Worm (Caenorhabditis elegans): ENCODE measurements around the gene lec-10.

lec-10 gene

DNA sequence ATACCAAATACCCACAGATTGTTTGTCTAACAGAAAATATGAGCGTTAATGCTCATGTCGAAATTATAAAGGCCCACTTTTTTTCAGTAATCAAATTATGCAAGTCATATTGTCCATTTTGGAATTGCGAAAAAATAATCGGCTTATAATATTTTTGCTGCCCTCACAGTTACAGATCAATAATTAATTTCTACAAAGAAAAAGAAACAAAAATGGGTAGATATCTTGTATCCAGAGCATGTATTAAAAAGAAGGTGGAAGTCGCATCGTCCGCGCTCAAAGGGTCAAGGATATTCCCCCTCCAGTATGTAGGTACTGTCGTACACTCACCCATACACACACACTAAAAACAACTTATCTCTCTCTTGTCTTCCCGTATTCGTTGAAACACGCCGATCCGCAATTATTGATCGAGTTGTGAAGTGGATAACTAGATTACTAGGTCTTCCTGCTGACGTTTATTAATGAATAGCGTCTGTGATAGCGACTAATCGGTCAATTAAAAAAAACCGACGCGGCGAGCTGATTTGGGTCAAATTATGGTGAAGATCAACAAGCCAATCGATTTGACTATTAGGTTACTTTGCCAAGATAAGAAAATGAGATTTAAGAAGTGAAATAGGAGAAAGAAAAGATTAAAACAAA lies 25.0 kb upstream of the lec-10 start:
- TF ChIP-seq ama-1 (optimal IDR thresholded peaks at IDR 0.05): no peak
- no peak for TF ChIP-seq nhr-25 (tag; optimal IDR thresholded peaks at IDR 0.05)
- TF ChIP-seq nhr-21 (tag; optimal IDR thresholded peaks at IDR 0.05): peak; percentile 37
- TF ChIP-seq sma-9 (GFP tag; optimal IDR thresholded peaks at IDR 0.05): peak; percentile 13
- no peak for TF ChIP-seq sma-9 (tag; optimal IDR thresholded peaks at IDR 0.05)
- TF ChIP-seq zag-1 (tag; optimal IDR thresholded peaks at IDR 0.05): no peak

- TF ChIP-seq fos-1 (tag; optimal IDR thresholded peaks at IDR 0.05) (peak; percentile 7), elt-1 (tag; optimal IDR thresholded peaks at IDR 0.05) (no peak), nhr-21 (tag; optimal IDR thresholded peaks at IDR 0.05) (peak; percentile 8)
These were observed 24.4 kb upstream of the lec-10 start for ce11 chrV:6513356-6513755.

DNA sequence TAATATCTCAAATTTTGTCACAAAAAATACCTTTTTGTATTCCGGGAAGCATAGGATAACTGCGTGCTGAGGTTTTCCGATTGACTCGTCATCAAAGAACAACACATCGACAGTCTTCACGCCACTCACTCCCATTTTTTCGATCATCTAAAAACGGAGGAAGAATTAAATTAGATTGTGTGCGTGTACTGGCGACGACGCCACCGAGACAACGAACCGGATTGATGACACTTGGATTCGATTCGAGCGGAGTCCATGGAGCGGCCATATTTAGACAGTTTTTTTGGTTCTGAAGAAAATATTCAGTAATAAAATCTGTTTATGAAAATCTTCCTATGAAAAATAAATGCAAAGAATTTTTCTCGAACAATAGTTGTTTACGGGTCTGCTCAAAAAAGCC lies 22.2 kb upstream of the lec-10 start, which contains the start of gene ubh-1:
Gene ubh-1, minus strand, starts transcription at position 289 of the 400 bp plus-strand sequence.
- no peak for TF ChIP-seq ama-1 (optimal IDR thresholded peaks at IDR 0.05)
- no peak for TF ChIP-seq nhr-6 (tag; optimal IDR thresholded peaks at IDR 0.05)
- no peak for TF ChIP-seq ztf-1 (GFP tag; conservative IDR thresholded peaks at IDR 0.05)
- no peak for TF ChIP-seq elt-3 (tag; optimal IDR thresholded peaks at IDR 0.05)
- TF ChIP-seq alr-1 (tag; optimal IDR thresholded peaks at IDR 0.05): no peak
- TF ChIP-seq mab-5 (tag; optimal IDR thresholded peaks at IDR 0.05): no peak
- TF ChIP-seq lin-13 (GFP tag; optimal IDR thresholded peaks at IDR 0.05): no peak
- TF ChIP-seq C34F6.9 (tag; optimal IDR thresholded peaks at IDR 0.05): no peak
- TF ChIP-seq nhr-21 (tag; optimal IDR thresholded peaks at IDR 0.05): no peak
- no peak for TF ChIP-seq sma-3 (GFP tag; optimal IDR thresholded peaks at IDR 0.05)
- TF ChIP-seq unc-39 (tag; optimal IDR thresholded peaks at IDR 0.05): no peak
- no peak for TF ChIP-seq nhr-12 (tag; optimal IDR thresholded peaks at IDR 0.05)
- TF ChIP-seq Y55F3AM.14 (GFP tag; optimal IDR thresholded peaks at IDR 0.05): no peak
- no peak for TF ChIP-seq mdl-1 (tag; optimal IDR thresholded peaks at IDR 0.05)
- no peak for TF ChIP-seq aly-2 (tag; optimal IDR thresholded peaks at IDR 0.05)
- TF ChIP-seq snpc-4 (tag; optimal IDR thresholded peaks at IDR 0.05): no peak
- no peak for TF ChIP-seq zag-1 (tag; optimal IDR thresholded peaks at IDR 0.05)

- peak in 1 of 2 experiments; percentile 10 for TF ChIP-seq lsy-2 (tag; optimal IDR thresholded peaks at IDR 0.05)
- TF ChIP-seq gmeb-1 (tag; optimal IDR thresholded peaks at IDR 0.05): no peak
These were observed 21.7 kb upstream of the lec-10 start for ce11 chrV:6510622-6511021.

ce11 chrV:6509717-6510116 lies 20.8 kb upstream of the lec-10 start, which contains the start of gene ubh-2:
ubh-2 (minus strand) TSS chrV:6509817.
- TF ChIP-seq nhr-77 (tag; optimal IDR thresholded peaks at IDR 0.05) (no peak), mab-5 (tag; optimal IDR thresholded peaks at IDR 0.05) (no peak), nhr-237 (tag; optimal IDR thresholded peaks at IDR 0.05) (no peak), nhr-21 (tag; optimal IDR thresholded peaks at IDR 0.05) (no peak), sma-3 (GFP tag; optimal IDR thresholded peaks at IDR 0.05) (no peak), unc-55 (GFP tag; optimal IDR thresholded peaks at IDR 0.05) (no peak), mbf-1 (tag; optimal IDR thresholded peaks at IDR 0.05) (no peak), crh-2 (tag; optimal IDR thresholded peaks at IDR 0.05) (no peak), lin-11 (tag; optimal IDR thresholded peaks at IDR 0.05) (no peak), ama-1 (optimal IDR thresholded peaks at IDR 0.05) (no peak), gmeb-1 (tag; optimal IDR thresholded peaks at IDR 0.05) (no peak), ztf-11 (tag; optimal IDR thresholded peaks at IDR 0.05) (no peak)

- no peak for TF ChIP-seq elt-1 (tag; optimal IDR thresholded peaks at IDR 0.05)
- no peak for TF ChIP-seq nhr-12 (tag; optimal IDR thresholded peaks at IDR 0.05)
- no peak for TF ChIP-seq lin-13 (GFP tag; optimal IDR thresholded peaks at IDR 0.05)
- no peak for TF ChIP-seq mbf-1 (tag; optimal IDR thresholded peaks at IDR 0.05)
- no peak for TF ChIP-seq zag-1 (tag; optimal IDR thresholded peaks at IDR 0.05)
- no peak for TF ChIP-seq ztf-11 (tag; optimal IDR thresholded peaks at IDR 0.05)
- TF ChIP-seq ceh-82 (tag; optimal IDR thresholded peaks at IDR 0.05): no peak
- TF ChIP-seq mab-5 (tag; optimal IDR thresholded peaks at IDR 0.05): no peak
- TF ChIP-seq ztf-1 (GFP tag; conservative IDR thresholded peaks at IDR 0.05): no peak
- no peak for TF ChIP-seq elt-3 (tag; optimal IDR thresholded peaks at IDR 0.05)
- no peak for TF ChIP-seq egl-27 (tag; optimal IDR thresholded peaks at IDR 0.05)
- no peak for TF ChIP-seq lin-11 (tag; optimal IDR thresholded peaks at IDR 0.05)
- TF ChIP-seq nhr-25 (tag; optimal IDR thresholded peaks at IDR 0.05): no peak
- no peak for TF ChIP-seq lsy-2 (tag; optimal IDR thresholded peaks at IDR 0.05)
- TF ChIP-seq unc-39 (tag; optimal IDR thresholded peaks at IDR 0.05): no peak
- no peak for TF ChIP-seq Y55F3AM.14 (GFP tag; optimal IDR thresholded peaks at IDR 0.05)
- no peak for TF ChIP-seq nhr-11 (tag; optimal IDR thresholded peaks at IDR 0.05)
- no peak for TF ChIP-seq ceh-16 (tag; optimal IDR thresholded peaks at IDR 0.05)
- TF ChIP-seq nhr-6 (tag; optimal IDR thresholded peaks at IDR 0.05): no peak
- TF ChIP-seq sma-3 (GFP tag; optimal IDR thresholded peaks at IDR 0.05): no peak
These were observed 19.8 kb upstream of the lec-10 start, which contains the start of gene ubh-3 for ce11 chrV:6508703-6509102. ubh-3 (minus strand) TSS chrV:6508803.
